Worm (Caenorhabditis elegans) whole organism, late embryonic: Measurements from ENCODE around the gene his-63.

Source experiments
- dmd-4 ChIP-seq: sonication (generic microtip); optimal IDR thresholded peaks from 2 replicates; lab custom pipeline; 2016; ENCODE audit warnings: borderline replicate concordance, missing genetic modification characterization, missing compliant biosample characterization
- hlh-13 ChIP-seq: fragments of 200-800 bp; sonication (Bioruptor generic); optimal IDR thresholded peaks from 2 replicates; lab custom pipeline; 2018; ENCODE audit warnings: mild to moderate bottlenecking, missing genetic modification characterization, missing compliant biosample characterization
- pha-4 ChIP-seq: fragments of 150-350 bp; optimal IDR thresholded peaks from 2 replicates; lab custom pipeline; 2018; ENCODE audit warnings: missing biosample characterization, missing genetic modification reagents, missing genetic modification characterization
- sox-2 ChIP-seq: fragments of 200-800 bp; sonication (Bioruptor generic); IDR thresholded peaks from 2 replicates; pipeline ENCODE4 v1.3.6; 2022; ENCODE audit warnings: missing genetic modification reagents, missing genetic modification characterization, missing compliant biosample characterization

DNA sequence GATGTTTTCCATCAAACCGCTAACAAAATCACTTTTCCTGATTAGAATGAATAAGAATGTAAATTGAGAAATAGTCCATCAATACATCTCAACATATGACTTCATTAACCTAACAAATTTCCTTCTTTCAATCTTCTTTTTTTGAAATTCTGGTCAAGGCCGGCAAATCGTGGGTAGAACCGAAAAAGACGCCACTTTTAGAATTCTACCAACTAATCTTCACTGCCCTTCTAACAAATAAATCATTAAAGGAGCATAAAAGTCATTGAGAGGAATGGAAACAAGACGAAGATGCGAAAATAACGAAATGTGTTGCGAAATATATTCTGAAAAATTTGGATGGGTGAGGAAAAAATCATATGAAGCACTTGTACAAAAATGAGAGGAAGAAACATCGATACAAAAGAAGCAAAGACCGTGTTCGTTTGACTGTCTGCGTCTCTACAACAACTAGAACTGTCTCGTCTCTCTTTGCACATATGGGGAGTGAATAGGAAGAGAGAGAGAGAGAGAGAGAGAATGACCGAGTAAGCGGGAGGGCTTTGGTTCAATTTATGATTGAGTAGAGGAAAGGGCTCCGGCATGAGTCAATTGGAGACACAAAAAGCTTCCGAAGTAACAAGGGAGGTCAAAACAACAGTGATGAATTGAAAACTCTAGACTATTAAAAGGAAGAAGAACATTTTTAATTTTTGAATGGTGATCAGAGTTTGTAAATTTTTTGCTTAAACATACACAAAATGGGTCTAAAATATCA is 42.7 kb downstream of the his-63 start:
- TF ChIP-seq pha-4 (no peak), sox-2 (no peak; the same call in 1 of the 2 replicates), dmd-4 (tag; lab: Kevin White, UChicago) (no peak), hlh-13 (GFP tag; lab: Kevin White, UChicago) (no peak)
